Worm (Caenorhabditis elegans) whole organism, L1 larva: Measurements from ENCODE around the gene Y19D10B.8.

Source experiments
- C04F5.9 ChIP-seq: sonication (generic microtip); optimal IDR thresholded peaks from 2 replicates; lab custom pipeline; 2016; ENCODE audit warnings: missing genetic modification characterization, missing compliant biosample characterization
- alr-1 ChIP-seq: fragments of 200-800 bp; sonication (Bioruptor generic); optimal IDR thresholded peaks from 2 replicates; lab custom pipeline; 2018; ENCODE audit warnings: borderline replicate concordance, mild to moderate bottlenecking, missing genetic modification characterization, missing compliant biosample characterization
- aly-2 ChIP-seq: fragments of 150-350 bp; optimal IDR thresholded peaks from 2 replicates; lab custom pipeline; 2014; ENCODE audit warnings: missing biosample characterization, missing genetic modification characterization
- blmp-1 ChIP-seq: fragments of 150-350 bp; optimal IDR thresholded peaks from 2 replicates; lab custom pipeline; 2014; ENCODE audit warnings: missing biosample characterization, missing genetic modification characterization
- ceh-63 ChIP-seq: fragments of 200-800 bp; sonication (Bioruptor generic); optimal IDR thresholded peaks from 2 replicates; lab custom pipeline; 2018; ENCODE audit warnings: mild to moderate bottlenecking, missing genetic modification characterization, missing compliant biosample characterization
- ceh-82 ChIP-seq, 3 experiments: fragments of 150-350 bp in 1 of 3; sonication (generic microtip) in 2 of 3; optimal IDR thresholded peaks; 2 replicates each; lab custom pipeline; 2014 to 2017; ENCODE audit warnings: missing biosample characterization in 3 of 3, missing genetic modification characterization in 3 of 3
- dpl-1 ChIP-seq, 3 experiments: fragments of 150-350 bp in 2 of 3; sonication (generic microtip) in 1 of 3; optimal IDR thresholded peaks; 2 replicates each; lab custom pipeline; 2014 to 2017; ENCODE audit warnings: missing biosample characterization in 3 of 3, missing genetic modification characterization in 3 of 3, missing genetic modification reagents in 3 of 3
- efl-1 ChIP-seq, 4 experiments: fragments of 150-350 bp; optimal IDR thresholded peaks in 3 of 4; peaks in 1 of 4; 1 replicate in 1 of 4; 2 replicates in 3 of 4; lab custom pipeline; 2014; ENCODE audit warnings: missing biosample characterization in 2 of 4, missing genetic modification characterization in 2 of 4, missing genetic modification reagents in 2 of 4
- egl-13 ChIP-seq: sonication (generic microtip); optimal IDR thresholded peaks from 2 replicates; lab custom pipeline; 2016; ENCODE audit warnings: missing genotype, missing genetic modification reagents, missing genetic modification characterization, missing compliant biosample characterization
- elt-3 ChIP-seq, 6 experiments: fragments of 150-350 bp in 1 of 6; sonication (generic microtip); optimal IDR thresholded peaks; 2 replicates each; lab custom pipeline; 2017 to 2018; ENCODE audit warnings: missing biosample characterization in 6 of 6, missing genetic modification characterization in 6 of 6, inconsistent platforms in 1 of 6
- ets-5 ChIP-seq: fragments of 200-800 bp; sonication (Bioruptor generic); IDR thresholded peaks from 2 replicates; pipeline ENCODE4 v1.3.6; 2022; ENCODE audit warnings: missing genetic modification characterization, missing compliant biosample characterization
- fos-1 ChIP-seq: fragments of 150-350 bp; optimal IDR thresholded peaks from 2 replicates; lab custom pipeline; 2014; ENCODE audit warnings: missing biosample characterization, missing genetic modification characterization
- hlh-17 ChIP-seq: fragments of 200-800 bp; sonication (Bioruptor generic); optimal IDR thresholded peaks from 2 replicates; lab custom pipeline; 2018; ENCODE audit warnings: missing genetic modification characterization, mild to moderate bottlenecking, missing compliant biosample characterization, moderate library complexity, borderline replicate concordance
- hpl-2 ChIP-seq: fragments of 150-350 bp; optimal IDR thresholded peaks from 2 replicates; lab custom pipeline; 2014; ENCODE audit warnings: missing biosample characterization, missing genetic modification reagents, missing genetic modification characterization
- isw-1 ChIP-seq: fragments of 200-800 bp; sonication (Bioruptor generic); IDR thresholded peaks from 2 replicates; pipeline ENCODE4 v1.3.6; 2022; ENCODE audit warnings: missing genetic modification characterization, missing compliant biosample characterization
- jun-1 ChIP-seq: fragments of 150-350 bp; optimal IDR thresholded peaks from 2 replicates; lab custom pipeline; 2014; ENCODE audit warnings: missing biosample characterization, missing genetic modification reagents, missing genetic modification characterization
- lin-13 ChIP-seq: fragments of 150-350 bp; optimal IDR thresholded peaks from 2 replicates; lab custom pipeline; 2014; ENCODE audit warnings: missing biosample characterization, missing genetic modification reagents, missing genetic modification characterization
- lin-14 ChIP-seq: fragments of 200-800 bp; sonication (Bioruptor generic); optimal IDR thresholded peaks from 2 replicates; lab custom pipeline; 2018; ENCODE audit warnings: mild to moderate bottlenecking, missing genetic modification characterization, moderate library complexity, missing compliant biosample characterization
- lin-35 ChIP-seq, 2 experiments: fragments of 150-350 bp; optimal IDR thresholded peaks; 2 replicates each; lab custom pipeline; 2014; ENCODE audit warnings: missing biosample characterization in 2 of 2, missing genetic modification characterization in 2 of 2, missing genetic modification reagents in 2 of 2
- lin-39 ChIP-seq: fragments of 150-350 bp; optimal IDR thresholded peaks from 2 replicates; lab custom pipeline; 2014; ENCODE audit warnings: missing biosample characterization, missing genetic modification reagents, missing genetic modification characterization
- lir-3 ChIP-seq: sonication (generic microtip); optimal IDR thresholded peaks from 2 replicates; lab custom pipeline; 2016; ENCODE audit warnings: mild to moderate bottlenecking, missing genetic modification characterization, moderate library complexity, missing compliant biosample characterization; ENCODE audit not compliant: poor library complexity
- lsy-2 ChIP-seq, 2 experiments: fragments of 150-350 bp; optimal IDR thresholded peaks; 2 replicates each; lab custom pipeline; 2014; ENCODE audit warnings: missing biosample characterization in 2 of 2, missing genetic modification characterization in 2 of 2
- mab-9 ChIP-seq: fragments of 200-800 bp; sonication (Bioruptor generic); IDR thresholded peaks from 2 replicates; pipeline ENCODE4 v1.3.6; 2022; ENCODE audit warnings: missing genetic modification reagents, missing genetic modification characterization, missing compliant biosample characterization
- mdl-1 ChIP-seq, 2 experiments: fragments of 150-350 bp; optimal IDR thresholded peaks; 2 replicates each; lab custom pipeline; 2014 to 2017; ENCODE audit warnings: missing biosample characterization in 2 of 2, missing genetic modification characterization in 2 of 2, inconsistent platforms in 1 of 2
- mep-1 ChIP-seq: fragments of 150-350 bp; optimal IDR thresholded peaks from 2 replicates; lab custom pipeline; 2014; ENCODE audit warnings: missing biosample characterization, missing genetic modification characterization
- nhr-20 ChIP-seq: sonication (generic microtip); optimal IDR thresholded peaks from 2 replicates; lab custom pipeline; 2016; ENCODE audit warnings: mild to moderate bottlenecking, missing genetic modification characterization, missing compliant biosample characterization
- nhr-28 ChIP-seq: fragments of 150-350 bp; optimal IDR thresholded peaks from 2 replicates; lab custom pipeline; 2014; ENCODE audit warnings: missing biosample characterization, missing genetic modification characterization
- nhr-47 ChIP-seq: sonication (generic microtip); optimal IDR thresholded peaks from 2 replicates; lab custom pipeline; 2016; ENCODE audit warnings: mild to moderate bottlenecking, missing genetic modification characterization, moderate library complexity, missing compliant biosample characterization
- nhr-71 ChIP-seq: sonication (generic microtip); optimal IDR thresholded peaks from 2 replicates; lab custom pipeline; 2016; ENCODE audit warnings: mild to moderate bottlenecking, missing genetic modification characterization, moderate library complexity, missing compliant biosample characterization
- nhr-84 ChIP-seq: sonication (generic microtip); optimal IDR thresholded peaks from 2 replicates; lab custom pipeline; 2017; ENCODE audit warnings: missing biosample characterization, missing genetic modification characterization
- nhr-85 ChIP-seq: sonication (generic microtip); peaks from one replicate; lab custom pipeline; 2016; ENCODE audit warnings: missing genetic modification characterization, inconsistent platforms, missing compliant biosample characterization
- pax-3 ChIP-seq: fragments of 200-800 bp; sonication (Bioruptor generic); optimal IDR thresholded peaks from 2 replicates; lab custom pipeline; 2018; ENCODE audit warnings: mild to moderate bottlenecking, missing genetic modification characterization, moderate library complexity, missing compliant biosample characterization
- pqm-1 ChIP-seq: sonication (generic microtip); optimal IDR thresholded peaks from 3 replicates; lab custom pipeline; 2017; ENCODE audit warnings: missing biosample characterization, missing genetic modification characterization
- rnt-1 ChIP-seq: sonication (generic microtip); optimal IDR thresholded peaks from 2 replicates; lab custom pipeline; 2016; ENCODE audit warnings: mild to moderate bottlenecking, missing genetic modification characterization, moderate library complexity, missing compliant biosample characterization
- skn-1 ChIP-seq: fragments of 150-350 bp; optimal IDR thresholded peaks from 2 replicates; lab custom pipeline; 2014; ENCODE audit warnings: missing biosample characterization, missing genetic modification characterization
- snu-23 ChIP-seq: sonication (generic microtip); optimal IDR thresholded peaks from 2 replicates; lab custom pipeline; 2016; ENCODE audit warnings: missing genetic modification characterization, missing compliant biosample characterization
- sptf-1 ChIP-seq: fragments of 150-350 bp; optimal IDR thresholded peaks from 2 replicates; lab custom pipeline; 2014; ENCODE audit warnings: missing biosample characterization, missing genetic modification characterization
- sup-37 ChIP-seq: fragments of 200-800 bp; sonication (Bioruptor generic); optimal IDR thresholded peaks from 2 replicates; lab custom pipeline; 2018; ENCODE audit warnings: mild to moderate bottlenecking, missing genetic modification characterization, missing compliant biosample characterization
- tbx-2 ChIP-seq: sonication (generic microtip); optimal IDR thresholded peaks from 2 replicates; lab custom pipeline; 2016; ENCODE audit warnings: missing genetic modification characterization, missing compliant biosample characterization
- tlp-1 ChIP-seq: fragments of 150-350 bp; optimal IDR thresholded peaks from 2 replicates; lab custom pipeline; 2014; ENCODE audit warnings: missing biosample characterization, missing genetic modification characterization
- unc-130 ChIP-seq: fragments of 150-350 bp; optimal IDR thresholded peaks from 2 replicates; lab custom pipeline; 2017; ENCODE audit warnings: missing biosample characterization, missing genetic modification characterization, inconsistent platforms
- unc-30 ChIP-seq: sonication (generic microtip); optimal IDR thresholded peaks from 2 replicates; lab custom pipeline; 2017; ENCODE audit warnings: missing biosample characterization, missing genetic modification characterization
- unc-62 ChIP-seq: fragments of 150-350 bp; optimal IDR thresholded peaks from 2 replicates; lab custom pipeline; 2014; ENCODE audit warnings: missing biosample characterization, missing genetic modification reagents, missing genetic modification characterization
- zag-1 ChIP-seq: fragments of 150-350 bp; optimal IDR thresholded peaks from 2 replicates; lab custom pipeline; 2014; ENCODE audit warnings: missing biosample characterization, missing genetic modification characterization
- ztf-4 ChIP-seq: fragments of 150-350 bp; optimal IDR thresholded peaks from 2 replicates; lab custom pipeline; 2014; ENCODE audit warnings: missing biosample characterization, missing genetic modification characterization

The Y19D10B.8 gene

ce11 chrV:2260660-2261059, 40.1 kb downstream of the Y19D10B.8 start, which contains the start of gene F41B5.12:
Gene F41B5.12, plus strand, starts transcription at chrV:2260960.
- TF ChIP-seq C04F5.9 (tag; lab: Kevin White, UChicago), result no peak
- no peak for TF ChIP-seq jun-1 (tag; lab: Kevin White, UChicago)
- TF ChIP-seq sup-37 (GFP tag; lab: Kevin White, UChicago), result no peak
- no peak for TF ChIP-seq hpl-2 (GFP tag; lab: Kevin White, UChicago)
- TF ChIP-seq mdl-1 (tag; optimal IDR thresholded peaks at IDR 0.05; lab: Kevin White, UChicago), result no peak
- no peak for TF ChIP-seq ceh-63 (GFP tag; lab: Kevin White, UChicago)
- no peak for TF ChIP-seq lir-3 (tag; lab: Kevin White, UChicago)
- TF ChIP-seq lin-35 (GFP tag; optimal IDR thresholded peaks at IDR 0.05; lab: Kevin White, UChicago), result no peak
- TF ChIP-seq unc-30 (tag; lab: Kevin White, UChicago), result no peak
- TF ChIP-seq lin-39, result no peak
- TF ChIP-seq hlh-17, result no peak
- TF ChIP-seq aly-2 (tag; lab: Kevin White, UChicago), result no peak
- no peak for TF ChIP-seq sptf-1 (tag; lab: Kevin White, UChicago)
- TF ChIP-seq ztf-4, result no peak
- no peak for TF ChIP-seq ets-5 (GFP tag; lab: Robert Waterston, UW)
- TF ChIP-seq elt-3 (tag; optimal IDR thresholded peaks at IDR 0.05; lab: Kevin White, UChicago), result no peak

- TF ChIP-seq unc-130 (tag; lab: Kevin White, UChicago) (no peak), skn-1 (peak; percentile 97), nhr-85 (peak; percentile 80), nhr-47 (tag; lab: Kevin White, UChicago) (no peak), snu-23 (GFP tag; lab: Kevin White, UChicago) (peak; percentile 57), blmp-1 (tag; lab: Kevin White, UChicago) (peak; percentile 61), lsy-2 (tag; optimal IDR thresholded peaks at IDR 0.05; lab: Kevin White, UChicago) (peak; percentile 2 to 43), lin-35 (GFP tag; optimal IDR thresholded peaks at IDR 0.05; lab: Kevin White, UChicago) (peak in 1 of 2 experiments; percentile 56), pax-3 (tag; lab: Kevin White, UChicago) (no peak), dpl-1 (GFP tag; optimal IDR thresholded peaks at IDR 0.05; lab: Kevin White, UChicago) (peak in 1 of 3 experiments; percentile 20), efl-1 (optimal IDR thresholded peaks at IDR 0.05; lab: Kevin White, UChicago) (peak; percentile 36 to 51), efl-1 (GFP tag; optimal IDR thresholded peaks at IDR 0.05 in 1 of 2; lab: Kevin White, UChicago) (no peak), mep-1 (tag; lab: Kevin White, UChicago) (peak; percentile 34), rnt-1 (tag; lab: Kevin White, UChicago) (peak; percentile 1), elt-3 (tag; optimal IDR thresholded peaks at IDR 0.05; lab: Kevin White, UChicago) (peak in 1 of 6 experiments; percentile 6), nhr-28 (tag; lab: Kevin White, UChicago) (no peak), tbx-2 (tag; lab: Kevin White, UChicago) (peak; percentile 24), unc-62 (GFP tag; lab: Kevin White, UChicago) (no peak), nhr-71 (tag; lab: Kevin White, UChicago) (peak; percentile 57), nhr-20 (tag; lab: Kevin White, UChicago) (peak; percentile 92)
Measured at ce11 chrV:2259750-2260149, 41.1 kb downstream of the Y19D10B.8 start, which contains the start of gene nhr-182. Gene nhr-182, minus strand, starts transcription at chrV:2259927.

ce11 chrV:2255191-2255590, 45.6 kb downstream of the Y19D10B.8 start, which contains the start of gene F41B5.1:
Gene F41B5.1, plus strand, starts transcription at chrV:2255533.
- TF ChIP-seq lsy-2 (tag; optimal IDR thresholded peaks at IDR 0.05; lab: Kevin White, UChicago), result peak in 1 of 2 experiments; percentile 3
- peak; percentile 9; the same call in 1 of the 2 replicates for TF ChIP-seq isw-1 (GFP tag; lab: Robert Waterston, UW)

- TF ChIP-seq pqm-1 (no peak), nhr-84 (tag; lab: Kevin White, UChicago) (no peak), ceh-82 (tag; optimal IDR thresholded peaks at IDR 0.05; lab: Kevin White, UChicago) (no peak), lin-13 (GFP tag; lab: Kevin White, UChicago) (no peak), nhr-20 (tag; lab: Kevin White, UChicago) (no peak), alr-1 (tag; lab: Kevin White, UChicago) (no peak), egl-13 (tag; lab: Kevin White, UChicago) (no peak), zag-1 (tag; lab: Kevin White, UChicago) (no peak), lin-14 (GFP tag; lab: Kevin White, UChicago) (no peak), lsy-2 (tag; optimal IDR thresholded peaks at IDR 0.05; lab: Kevin White, UChicago) (no peak), blmp-1 (tag; lab: Kevin White, UChicago) (no peak), C04F5.9 (tag; lab: Kevin White, UChicago) (no peak), jun-1 (tag; lab: Kevin White, UChicago) (no peak), hpl-2 (GFP tag; lab: Kevin White, UChicago) (no peak), tlp-1 (tag; lab: Kevin White, UChicago) (no peak), sup-37 (GFP tag; lab: Kevin White, UChicago) (no peak), fos-1 (tag; lab: Kevin White, UChicago) (no peak), mab-9 (GFP tag; lab: Robert Waterston, UW) (no peak)
Measured at ce11 chrV:2254553-2255124, 46.2 kb downstream of the Y19D10B.8 start, which contains the start of gene str-253. Gene str-253, minus strand, starts transcription at chrV:2254603.
